Fruit fly (Drosophila melanogaster) whole organism, embryonic: ENCODE measurements around the gene mRpL20.

Experiments used
- ATbp ChIP-seq: fragments of 200-800 bp; sonication (Bioruptor generic); optimal IDR thresholded peaks from 2 replicates; lab custom pipeline; 2017; ENCODE audit warnings: missing biosample characterization, mild to moderate bottlenecking, missing genetic modification characterization, missing genetic modification reagents
- Antp ChIP-seq: fragments of 200-800 bp; sonication (Bioruptor generic); optimal IDR thresholded peaks from 3 replicates; lab custom pipeline; 2016; ENCODE audit warnings: missing biosample characterization, missing genetic modification characterization
- Atf6 ChIP-seq: fragments of 200-800 bp; sonication (Bioruptor generic); IDR thresholded peaks from 2 replicates; pipeline ENCODE4 v1.3.6; 2022; ENCODE audit warnings: missing biosample characterization, missing genetic modification characterization
- CG10267 ChIP-seq: fragments of 200-800 bp; sonication (Bioruptor generic); optimal IDR thresholded peaks from 2 replicates; lab custom pipeline; 2018; ENCODE audit warnings: missing biosample characterization, mild to moderate bottlenecking, missing genetic modification characterization, moderate library complexity
- CG10431 ChIP-seq: fragments of 200-800 bp; sonication (Bioruptor generic); optimal IDR thresholded peaks from 3 replicates; lab custom pipeline; 2018; ENCODE audit warnings: missing biosample characterization, mild to moderate bottlenecking, missing genetic modification characterization
- CG11093 ChIP-seq: fragments of 200-800 bp; sonication (Bioruptor generic); IDR thresholded peaks from 3 replicates; pipeline ENCODE4 v1.3.6; 2022; ENCODE audit warnings: missing biosample characterization, missing genetic modification characterization
- CG11504 ChIP-seq: fragments of 200-800 bp; sonication (Bioruptor generic); optimal IDR thresholded peaks from 3 replicates; lab custom pipeline; 2019; ENCODE audit warnings: missing biosample characterization, mild to moderate bottlenecking, missing genetic modification characterization, moderate library complexity
- CG13775 ChIP-seq: fragments of 200-800 bp; sonication (Bioruptor generic); optimal IDR thresholded peaks from 3 replicates; lab custom pipeline; 2017; ENCODE audit warnings: missing biosample characterization, mild to moderate bottlenecking, missing genetic modification characterization
- CG15696 ChIP-seq: fragments of 200-800 bp; sonication (Bioruptor generic); optimal IDR thresholded peaks from 2 replicates; lab custom pipeline; 2019; ENCODE audit warnings: missing biosample characterization, mild to moderate bottlenecking, missing genetic modification characterization, moderate library complexity
- CG16863 ChIP-seq: fragments of 200-800 bp; sonication (Bioruptor generic); optimal IDR thresholded peaks from 3 replicates; lab custom pipeline; 2016; ENCODE audit warnings: missing biosample characterization, missing genetic modification characterization
- CG17359 ChIP-seq: fragments of 200-800 bp; sonication (Bioruptor generic); optimal IDR thresholded peaks from 3 replicates; lab custom pipeline; 2018; ENCODE audit warnings: missing biosample characterization, mild to moderate bottlenecking, missing genetic modification characterization, moderate library complexity
- CG2116 ChIP-seq: fragments of 200-800 bp; sonication (Bioruptor generic); optimal IDR thresholded peaks from 3 replicates; lab custom pipeline; 2018; ENCODE audit warnings: missing biosample characterization, mild to moderate bottlenecking, missing genetic modification characterization
- CG2199 ChIP-seq: fragments of 200-800 bp; sonication (Bioruptor generic); IDR thresholded peaks from 3 replicates; pipeline ENCODE4 v1.3.6; 2022; ENCODE audit warnings: missing biosample characterization, missing genetic modification characterization
- CG2875 ChIP-seq: fragments of 200-800 bp; sonication (Bioruptor generic); optimal IDR thresholded peaks from 2 replicates; lab custom pipeline; 2017; ENCODE audit warnings: missing biosample characterization, mild to moderate bottlenecking, missing genetic modification characterization, missing genetic modification reagents
- CG31224 ChIP-seq: fragments of 200-800 bp; sonication (Bioruptor generic); IDR thresholded peaks from 2 replicates; pipeline ENCODE4 v1.3.6; 2022; ENCODE audit warnings: missing biosample characterization, missing genetic modification characterization
- CG31441 ChIP-seq: fragments of 200-800 bp; sonication (Bioruptor generic); IDR thresholded peaks from 2 replicates; pipeline ENCODE4 v1.3.6; 2022; ENCODE audit warnings: missing biosample characterization, missing genetic modification characterization
- CG3281 ChIP-seq: fragments of 200-800 bp; sonication (Bioruptor generic); optimal IDR thresholded peaks from 3 replicates; lab custom pipeline; 2017; ENCODE audit warnings: missing biosample characterization, mild to moderate bottlenecking, missing genetic modification characterization
- CG33557 ChIP-seq: fragments of 200-800 bp; sonication (Bioruptor generic); optimal IDR thresholded peaks from 2 replicates; lab custom pipeline; 2019; ENCODE audit warnings: missing biosample characterization, mild to moderate bottlenecking, missing genetic modification characterization, moderate library complexity
- CG34422 ChIP-seq: fragments of 200-800 bp; sonication (Bioruptor generic); IDR thresholded peaks from 3 replicates; pipeline ENCODE4 v1.3.6; 2022; ENCODE audit warnings: missing biosample characterization, missing genetic modification characterization
- CG4617 ChIP-seq: fragments of 200-800 bp; sonication (Bioruptor generic); optimal IDR thresholded peaks from 3 replicates; lab custom pipeline; 2016; ENCODE audit warnings: missing biosample characterization, missing genetic modification characterization, borderline replicate concordance
- CG7556 ChIP-seq: fragments of 200-800 bp; sonication (Bioruptor generic); optimal IDR thresholded peaks from 2 replicates; lab custom pipeline; 2017; ENCODE audit warnings: missing biosample characterization, mild to moderate bottlenecking, missing genetic modification characterization
- CG7745 ChIP-seq: fragments of 200-800 bp; sonication (Bioruptor generic); optimal IDR thresholded peaks from 2 replicates; lab custom pipeline; 2018; ENCODE audit warnings: missing biosample characterization, mild to moderate bottlenecking, missing genetic modification characterization, moderate library complexity
- CG9215 ChIP-seq: fragments of 200-800 bp; sonication (Bioruptor generic); IDR thresholded peaks from 2 replicates; pipeline ENCODE4 v1.3.6; 2022; ENCODE audit warnings: missing biosample characterization, missing genetic modification characterization
- CG9876 ChIP-seq: fragments of 200-800 bp; sonication (Bioruptor generic); optimal IDR thresholded peaks from 2 replicates; lab custom pipeline; 2016; ENCODE audit warnings: missing biosample characterization, missing genetic modification characterization
- CrebB ChIP-seq: fragments of 200-800 bp; sonication (Bioruptor generic); optimal IDR thresholded peaks from 3 replicates; lab custom pipeline; 2018; ENCODE audit warnings: missing biosample characterization, mild to moderate bottlenecking, missing genetic modification characterization
- Fer2 ChIP-seq: fragments of 200-800 bp; sonication (Bioruptor generic); optimal IDR thresholded peaks from 2 replicates; lab custom pipeline; 2018; ENCODE audit warnings: missing biosample characterization, mild to moderate bottlenecking, missing genetic modification characterization, moderate library complexity
- HLHmδ ChIP-seq: fragments of 200-800 bp; sonication (Bioruptor generic); optimal IDR thresholded peaks from 2 replicates; lab custom pipeline; 2018; ENCODE audit warnings: missing biosample characterization, mild to moderate bottlenecking, missing genetic modification characterization, moderate library complexity
- Hey ChIP-seq: fragments of 200-800 bp; sonication (Bioruptor generic); optimal IDR thresholded peaks from 3 replicates; lab custom pipeline; 2018; ENCODE audit warnings: missing biosample characterization, mild to moderate bottlenecking, missing genetic modification characterization
- Hmr ChIP-seq: fragments of 200-800 bp; sonication (Bioruptor generic); optimal IDR thresholded peaks from 3 replicates; lab custom pipeline; 2017; ENCODE audit warnings: mild to moderate bottlenecking, missing biosample characterization, missing genetic modification reagents, missing genetic modification characterization
- Myb ChIP-seq: fragments of 200-800 bp; sonication (Bioruptor generic); optimal IDR thresholded peaks from 2 replicates; lab custom pipeline; 2016; ENCODE audit warnings: missing biosample characterization, missing genetic modification characterization
- Nf-YB ChIP-seq: fragments of 200-800 bp; sonication (Bioruptor generic); optimal IDR thresholded peaks from 3 replicates; lab custom pipeline; 2019; ENCODE audit warnings: missing biosample characterization, mild to moderate bottlenecking, missing genetic modification characterization, moderate library complexity
- Oaz ChIP-seq: fragments of 200-800 bp; sonication (Bioruptor generic); IDR thresholded peaks from 2 replicates; pipeline ENCODE4 v1.3.6; 2022; ENCODE audit warnings: missing biosample characterization, missing genetic modification characterization
- Sry-δ ChIP-seq: fragments of 200-800 bp; sonication (Bioruptor generic); optimal IDR thresholded peaks from 2 replicates; lab custom pipeline; 2016; ENCODE audit warnings: missing biosample characterization, missing genetic modification characterization
- Stat92E ChIP-seq, 3 experiments: fragments of >200 bp in 2 of 3; fragments of 200-800 bp in 1 of 3; sonication (Bioruptor generic) in 1 of 3; optimal IDR thresholded peaks; 2 replicates each; lab custom pipeline; 2017 to 2019; ENCODE audit warnings: missing biosample characterization in 3 of 3, missing genetic modification characterization in 3 of 3, mild to moderate bottlenecking in 1 of 3, moderate library complexity in 1 of 3
- bsh ChIP-seq, 2 experiments: fragments of 200-800 bp; sonication (Bioruptor generic); optimal IDR thresholded peaks; 2 replicates each; lab custom pipeline; 2017 to 2018; ENCODE audit warnings: mild to moderate bottlenecking in 2 of 2, missing biosample characterization in 2 of 2, missing genetic modification characterization in 2 of 2, moderate library complexity in 1 of 2
- cato ChIP-seq: fragments of 200-800 bp; sonication (Bioruptor generic); optimal IDR thresholded peaks from 2 replicates; lab custom pipeline; 2016; ENCODE audit warnings: missing biosample characterization, missing genetic modification characterization, borderline replicate concordance
- da ChIP-seq: fragments of 200-800 bp; sonication (Bioruptor generic); optimal IDR thresholded peaks from 2 replicates; lab custom pipeline; 2016; ENCODE audit warnings: missing biosample characterization, missing genetic modification characterization
- dmrt11E ChIP-seq: fragments of 200-800 bp; sonication (Bioruptor generic); optimal IDR thresholded peaks from 3 replicates; lab custom pipeline; 2018; ENCODE audit warnings: missing biosample characterization, mild to moderate bottlenecking, missing genetic modification characterization, moderate library complexity
- gsb ChIP-seq: fragments of 200-800 bp; sonication (Bioruptor generic); IDR thresholded peaks from 2 replicates; pipeline ENCODE4 v1.3.6; 2022; ENCODE audit warnings: missing biosample characterization, missing genetic modification characterization
- hkb ChIP-seq, 2 experiments: fragments of 200-800 bp in 1 of 2; fragments of >200 bp in 1 of 2; sonication (Bioruptor generic) in 1 of 2; IDR thresholded peaks in 1 of 2; optimal IDR thresholded peaks in 1 of 2; 2 replicates each; pipeline versions ENCODE4 v1.3.6 to Lab custom; 2017 to 2022; ENCODE audit warnings: missing biosample characterization in 1 of 2, missing genetic modification characterization in 1 of 2
- ind ChIP-seq: fragments of 200-800 bp; sonication (Bioruptor generic); optimal IDR thresholded peaks from 3 replicates; lab custom pipeline; 2016; ENCODE audit warnings: missing biosample characterization, missing genetic modification characterization
- ken ChIP-seq: fragments of 200-800 bp; sonication (Bioruptor generic); IDR thresholded peaks from 3 replicates; pipeline ENCODE4 v1.3.6; 2022; ENCODE audit warnings: missing biosample characterization, missing genetic modification characterization
- mirr ChIP-seq: fragments of 200-800 bp; sonication (Bioruptor generic); optimal IDR thresholded peaks from 3 replicates; lab custom pipeline; 2018; ENCODE audit warnings: missing biosample characterization, mild to moderate bottlenecking, missing genetic modification characterization
- mld ChIP-seq: fragments of 200-800 bp; sonication (Bioruptor generic); IDR thresholded peaks from 3 replicates; pipeline ENCODE4 v1.3.6; 2022; ENCODE audit warnings: missing biosample characterization, missing genetic modification characterization; ENCODE audit not compliant: partially characterized antibody
- oc ChIP-seq: fragments of 200-800 bp; sonication (Bioruptor generic); optimal IDR thresholded peaks from 2 replicates; lab custom pipeline; 2018; ENCODE audit warnings: missing biosample characterization, mild to moderate bottlenecking, missing genetic modification characterization, moderate library complexity
- schlank ChIP-seq: fragments of 200-800 bp; sonication (Bioruptor generic); optimal IDR thresholded peaks from 2 replicates; lab custom pipeline; 2018; ENCODE audit warnings: missing biosample characterization, mild to moderate bottlenecking, missing genetic modification characterization
- wor ChIP-seq: fragments of 200-800 bp; sonication (Bioruptor generic); IDR thresholded peaks from 2 replicates; pipeline ENCODE4 v1.3.6; 2022; ENCODE audit warnings: missing biosample characterization, missing genetic modification characterization
- zen ChIP-seq: fragments of 200-800 bp; sonication (Bioruptor generic); optimal IDR thresholded peaks from 3 replicates; lab custom pipeline; 2018; ENCODE audit warnings: missing biosample characterization, mild to moderate bottlenecking, missing genetic modification characterization, moderate library complexity

mRpL20 gene

DNA sequence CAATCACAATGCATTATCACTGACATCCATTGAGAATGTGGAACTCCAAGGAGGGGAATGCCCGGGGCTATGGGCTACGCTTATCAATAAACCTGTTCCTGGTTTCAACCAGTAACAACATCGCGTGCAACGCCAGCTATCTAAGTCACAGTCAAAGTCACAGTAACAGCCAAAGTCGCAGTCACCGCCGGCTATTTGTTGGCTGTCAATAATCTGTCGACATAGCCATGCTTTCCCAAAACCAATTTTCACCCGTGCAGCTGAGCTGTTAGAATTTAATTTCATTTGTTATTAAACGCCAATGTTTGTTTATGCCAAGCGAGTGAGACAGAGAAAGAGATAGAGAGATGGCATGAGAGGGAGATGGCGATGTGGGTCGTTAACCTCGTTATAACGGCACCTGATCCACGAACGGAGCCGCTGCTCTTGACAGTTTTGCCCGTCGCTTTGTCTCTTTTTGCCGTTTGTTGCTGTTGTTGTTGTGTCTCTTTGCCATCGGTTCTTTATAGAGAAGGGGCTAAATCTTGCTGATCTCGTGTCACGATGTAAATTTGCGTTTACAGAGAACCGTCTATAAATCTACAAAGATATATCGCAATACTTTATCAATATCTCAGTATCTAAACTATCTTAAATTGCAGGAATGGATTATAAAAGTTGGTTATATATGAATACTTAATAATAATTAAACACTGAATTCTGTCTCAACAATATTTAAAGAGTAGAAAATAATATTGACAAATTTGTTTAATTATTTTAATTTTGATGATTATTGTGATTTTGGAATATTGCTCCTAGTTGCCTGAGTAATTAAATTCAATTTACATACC is 14.6 kb upstream of the mRpL20 start (continued):
- TF ChIP-seq Sry-δ (GFP tag; lab: Kevin White, UChicago) (peak; percentile 23), CG16863 (GFP tag; lab: Kevin White, UChicago) (no peak), zen (tag; lab: Kevin White, UChicago) (no peak), Atf6 (GFP tag; lab: Robert Waterston, UW) (no peak), CG31441 (GFP tag; lab: Robert Waterston, UW) (peak; percentile 88), Fer2 (tag; lab: Kevin White, UChicago) (no peak), wor (GFP tag; lab: Robert Waterston, UW) (no peak), CG31224 (GFP tag; lab: Robert Waterston, UW) (no peak), CrebB (tag; lab: Kevin White, UChicago) (no peak), HLHmδ (GFP tag; lab: Kevin White, UChicago) (peak; percentile 63), bsh (GFP tag; optimal IDR thresholded peaks at IDR 0.05; lab: Kevin White, UChicago) (peak in 1 of 2 experiments; percentile 16), CG33557 (GFP tag; lab: Kevin White, UChicago) (peak; percentile 5), Stat92E (GFP tag; optimal IDR thresholded peaks at IDR 0.05; lab: Kevin White, UChicago) (no peak), CG15696 (tag; lab: Kevin White, UChicago) (peak; percentile 28), Oaz (GFP tag; lab: Robert Waterston, UW) (no peak), CG9215 (GFP tag; lab: Robert Waterston, UW) (no peak), CG2875 (peak; percentile 2), CG13775 (GFP tag; lab: Kevin White, UChicago) (peak; percentile 27), ATbp (GFP tag; lab: Kevin White, UChicago) (peak; percentile 32), CG3281 (GFP tag; lab: Kevin White, UChicago) (peak; percentile 1), ken (no peak), CG34422 (GFP tag; lab: Robert Waterston, UW) (no peak), Hmr (GFP tag; lab: Kevin White, UChicago) (no peak), CG17359 (tag; lab: Kevin White, UChicago) (no peak), CG2199 (GFP tag; lab: Robert Waterston, UW) (peak; percentile 73; the same call in 1 of the 3 replicates), ind (GFP tag; lab: Kevin White, UChicago) (peak; percentile 6), da (GFP tag; lab: Kevin White, UChicago) (no peak), oc (peak; percentile 80), CG7556 (peak; percentile 57), CG9876 (GFP tag; lab: Kevin White, UChicago) (no peak), Nf-YB (GFP tag; lab: Kevin White, UChicago) (peak; percentile 13), mld (GFP tag; lab: Robert Waterston, UW) (no peak), hkb (optimal IDR thresholded peaks at IDR 0.05; lab: Kevin White, UChicago) (no peak), hkb (GFP tag; IDR thresholded peaks at IDR 0.05; lab: Robert Waterston, UW) (no peak), gsb (no peak), Myb (GFP tag; lab: Kevin White, UChicago) (no peak), cato (GFP tag; lab: Kevin White, UChicago) (no peak), CG4617 (no peak), Hey (tag; lab: Kevin White, UChicago) (no peak), CG7745 (tag; lab: Kevin White, UChicago) (peak; percentile 69), CG10431 (GFP tag; lab: Kevin White, UChicago) (peak; percentile 33), schlank (tag; lab: Kevin White, UChicago) (no peak), CG11093 (GFP tag; lab: Robert Waterston, UW) (no peak), dmrt11E (peak; percentile 47), CG11504 (tag; lab: Kevin White, UChicago) (peak; percentile 39), mirr (GFP tag; lab: Kevin White, UChicago) (no peak), Antp (no peak), CG10267 (tag; lab: Kevin White, UChicago) (peak; percentile 37), CG2116 (no peak)
